Worm (Caenorhabditis elegans): ENCODE results near the gene C08G9.1.
"Not testable (repeated sequence)": the region's sequence is repeated elsewhere in the genome, so short reads cannot be mapped to it uniquely, and the experiment has no call there.

The C08G9.1 gene

DNA sequence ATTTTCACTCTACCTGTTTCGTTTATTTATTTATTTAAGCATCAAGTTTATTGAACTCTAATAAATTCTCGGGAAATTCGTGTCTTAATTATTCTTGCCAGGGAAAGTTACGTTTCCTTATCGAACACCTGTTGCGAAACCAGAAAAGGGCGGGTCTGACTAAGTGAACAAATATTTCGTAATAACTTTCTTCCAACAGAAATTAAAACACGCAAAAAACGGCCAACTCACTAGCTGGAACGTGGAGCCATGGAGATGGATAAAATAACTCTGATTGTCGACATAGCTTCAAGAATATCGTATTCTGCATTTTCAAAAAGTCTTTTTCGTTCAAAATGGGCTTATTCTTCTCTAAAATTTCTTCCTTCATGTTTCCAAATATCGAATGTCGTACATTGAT, 24.0 kb upstream of the C08G9.1 start, which contains the start of gene warf-1:
Gene warf-1 (plus strand): TSS at position 209 of the 400 bp plus-strand sequence.
- TF ChIP-seq ref-1 (GFP tag; conservative IDR thresholded peaks at IDR 0.05); flt-1 (GFP tag; IDR thresholded peaks at IDR 0.05); klf-2 (GFP tag; conservative IDR thresholded peaks at IDR 0.05): not testable (repeated sequence)

DNA sequence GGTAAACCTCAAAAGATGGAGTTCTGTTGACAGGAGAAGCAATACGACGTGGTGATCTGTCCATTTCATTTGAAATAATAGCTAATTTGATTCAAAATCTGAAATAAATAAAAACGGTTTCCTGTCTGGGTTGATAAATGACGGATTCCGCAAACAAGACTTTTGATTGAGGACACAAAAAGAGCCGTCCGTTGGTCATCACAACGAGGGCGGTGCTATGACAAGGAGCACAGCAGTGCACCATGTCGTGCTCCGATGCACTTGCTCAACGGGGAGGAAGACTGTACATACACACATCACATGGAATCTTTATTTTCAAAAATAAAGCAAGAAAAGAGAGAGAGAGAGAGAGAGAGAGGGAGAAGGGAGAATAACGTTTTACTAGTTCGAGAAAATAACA, 16.8 kb upstream of the C08G9.1 start, which contains the start of gene nep-16:
Gene nep-16 (minus strand): TSS at position 101 of the 400 bp plus-strand sequence.
- no peak for TF ChIP-seq ref-1 (GFP tag; conservative IDR thresholded peaks at IDR 0.05)
- no peak for TF ChIP-seq T22C8.4 (GFP tag; IDR thresholded peaks at IDR 0.05)
- no peak for TF ChIP-seq flt-1 (GFP tag; IDR thresholded peaks at IDR 0.05)

DNA sequence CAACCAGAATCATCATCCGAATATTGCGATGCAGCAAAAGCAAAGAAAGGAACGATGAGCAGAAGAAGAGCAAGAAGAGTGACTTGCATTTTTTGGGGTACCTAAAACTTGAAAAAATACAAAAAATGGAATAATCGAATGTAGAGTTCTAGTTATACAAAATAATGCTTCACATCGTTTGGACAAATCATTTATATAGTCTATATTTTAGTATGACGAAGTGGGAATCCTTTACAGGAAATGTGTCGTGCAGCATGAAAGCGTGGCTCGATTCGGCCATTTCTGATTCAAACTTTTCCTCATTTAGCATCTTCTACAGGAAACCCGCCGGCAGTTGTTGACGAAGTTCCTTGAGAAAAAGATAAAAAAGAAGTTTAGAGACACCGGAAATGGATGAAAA, 15.6 kb upstream of the C08G9.1 start, which contains the start of gene nlp-20:
Gene nlp-20 (minus strand): TSS at position 101 of the 400 bp plus-strand sequence.
- no peak for TF ChIP-seq ztf-23 (GFP tag; IDR thresholded peaks at IDR 0.05)
- TF ChIP-seq ztf-29 (GFP tag; IDR thresholded peaks at IDR 0.05), result no peak
- no peak for TF ChIP-seq tab-1 (GFP tag; IDR thresholded peaks at IDR 0.05)
- no peak for TF ChIP-seq med-1 (GFP tag; optimal IDR thresholded peaks at IDR 0.05; ENCODE audit: insufficient read depth)
- no peak for TF ChIP-seq ref-1 (GFP tag; conservative IDR thresholded peaks at IDR 0.05)
- no peak for TF ChIP-seq flt-1 (GFP tag; IDR thresholded peaks at IDR 0.05)
- TF ChIP-seq klf-2 (GFP tag; conservative IDR thresholded peaks at IDR 0.05), result no peak
- TF ChIP-seq T22C8.4 (GFP tag; IDR thresholded peaks at IDR 0.05), result no peak

DNA sequence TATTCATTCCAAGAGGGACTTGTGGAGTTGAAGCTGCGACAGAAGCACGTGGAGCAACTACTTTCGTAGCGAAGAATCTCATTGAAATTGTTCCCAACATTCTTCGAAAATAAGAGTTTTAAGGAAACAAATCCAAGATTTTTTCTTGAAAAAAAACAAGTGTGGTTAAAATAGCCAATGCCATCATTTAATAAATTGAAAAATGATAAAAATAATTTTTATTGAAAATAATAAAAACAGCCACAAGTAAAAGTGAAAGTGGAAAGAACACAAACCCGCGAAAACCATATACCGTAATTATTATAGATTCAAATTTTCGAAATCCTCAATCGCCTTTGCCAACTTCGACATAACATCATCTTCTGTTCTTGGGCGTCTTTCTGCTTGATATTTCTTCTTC, 12.4 kb upstream of the C08G9.1 start, which contains the start of gene hmg-5:
Gene hmg-5 (minus strand): TSS at position 101 of the 400 bp plus-strand sequence.
- TF ChIP-seq ztf-23 (GFP tag; IDR thresholded peaks at IDR 0.05), result no peak
- TF ChIP-seq med-1 (GFP tag; optimal IDR thresholded peaks at IDR 0.05; ENCODE audit: insufficient read depth), result no peak
- no peak for TF ChIP-seq ztf-29 (GFP tag; IDR thresholded peaks at IDR 0.05)
- no peak for TF ChIP-seq cog-1 (tag; optimal IDR thresholded peaks at IDR 0.05)
- TF ChIP-seq ref-1 (GFP tag; conservative IDR thresholded peaks at IDR 0.05), result no peak
- TF ChIP-seq klf-2 (GFP tag; conservative IDR thresholded peaks at IDR 0.05), result no peak
- no peak for TF ChIP-seq T22C8.4 (GFP tag; IDR thresholded peaks at IDR 0.05)
- no peak for TF ChIP-seq flt-1 (GFP tag; IDR thresholded peaks at IDR 0.05)
- TF ChIP-seq tab-1 (GFP tag; IDR thresholded peaks at IDR 0.05), result no peak

DNA sequence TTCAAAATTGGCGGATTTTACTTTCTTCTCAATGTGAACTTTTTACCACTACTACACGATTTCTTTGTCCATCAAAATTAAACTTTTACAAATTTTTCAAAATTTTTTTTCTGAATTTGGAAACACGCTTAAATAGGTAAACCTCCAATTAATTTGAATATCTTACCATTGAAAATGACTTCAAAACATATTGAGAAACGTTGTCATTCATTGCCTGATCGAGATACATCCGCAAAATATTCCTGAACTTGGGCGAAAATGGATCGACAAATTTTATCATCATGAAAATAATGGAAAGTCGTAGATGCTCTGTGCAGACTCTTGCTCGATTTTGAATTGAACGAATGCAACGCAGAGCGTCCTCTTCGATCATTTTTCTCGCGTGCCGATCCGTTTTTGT, 11.7 kb upstream of the C08G9.1 start:
- no peak for TF ChIP-seq klf-2 (GFP tag; conservative IDR thresholded peaks at IDR 0.05)
- TF ChIP-seq T22C8.4 (GFP tag; IDR thresholded peaks at IDR 0.05), result no peak
- TF ChIP-seq tab-1 (GFP tag; IDR thresholded peaks at IDR 0.05), result no peak
- TF ChIP-seq ztf-23 (GFP tag; IDR thresholded peaks at IDR 0.05), result no peak
- no peak for TF ChIP-seq flt-1 (GFP tag; IDR thresholded peaks at IDR 0.05)
- TF ChIP-seq med-1 (GFP tag; optimal IDR thresholded peaks at IDR 0.05; ENCODE audit: insufficient read depth), result no peak
- no peak for TF ChIP-seq cog-1 (tag; optimal IDR thresholded peaks at IDR 0.05)
- TF ChIP-seq ztf-29 (GFP tag; IDR thresholded peaks at IDR 0.05), result no peak
- TF ChIP-seq ref-1 (GFP tag; conservative IDR thresholded peaks at IDR 0.05), result no peak

DNA sequence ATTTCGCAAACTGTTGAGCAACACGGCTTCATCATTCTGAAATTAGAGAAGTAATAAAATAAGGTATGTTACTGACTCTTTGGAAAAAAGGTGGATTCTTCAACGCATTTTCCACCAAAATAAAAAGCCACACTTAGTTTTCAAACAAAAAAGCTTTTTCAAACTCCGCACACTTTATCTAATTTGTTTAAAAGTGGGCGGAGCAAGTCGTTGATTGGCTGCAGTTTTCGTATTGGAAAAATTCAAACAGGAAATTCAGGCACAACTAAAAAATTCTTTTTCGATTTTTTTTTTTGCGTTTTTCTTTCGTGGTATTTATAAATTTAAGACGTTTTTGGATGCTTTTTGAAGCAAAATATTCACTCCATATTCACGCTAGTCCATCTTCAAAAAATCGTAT, 8.1 kb upstream of the C08G9.1 start:
- no peak for TF ChIP-seq ztf-29 (GFP tag; IDR thresholded peaks at IDR 0.05)

DNA sequence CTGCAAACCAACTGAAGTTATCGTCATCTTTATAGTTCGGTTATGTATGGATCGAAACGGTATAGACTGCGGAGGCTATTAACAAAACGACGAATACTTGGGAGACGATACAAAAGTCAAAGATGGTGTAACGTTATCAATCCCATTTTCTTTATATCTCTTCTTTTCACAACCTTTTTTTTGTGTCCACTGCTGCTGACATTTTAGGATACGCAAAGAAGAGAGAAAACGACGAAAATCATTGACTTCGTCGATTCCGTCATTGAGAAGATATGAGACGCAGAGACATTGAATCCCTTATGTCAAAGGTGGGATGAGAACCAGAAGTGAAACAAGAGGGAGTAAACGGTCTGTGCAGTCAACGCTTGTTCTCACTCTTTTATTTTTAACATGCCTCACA, 7.4 kb upstream of the C08G9.1 start, which contains the start of gene cima-1:
Gene cima-1 (plus strand): TSS at position 340 of the 400 bp plus-strand sequence.
- TF ChIP-seq cog-1 (tag; optimal IDR thresholded peaks at IDR 0.05) (no peak), T22C8.4 (GFP tag; IDR thresholded peaks at IDR 0.05) (no peak), ztf-23 (GFP tag; IDR thresholded peaks at IDR 0.05) (no peak), ztf-29 (GFP tag; IDR thresholded peaks at IDR 0.05) (no peak), flt-1 (GFP tag; IDR thresholded peaks at IDR 0.05) (no peak), ref-1 (GFP tag; conservative IDR thresholded peaks at IDR 0.05) (no peak), klf-2 (GFP tag; conservative IDR thresholded peaks at IDR 0.05) (no peak), med-1 (GFP tag; optimal IDR thresholded peaks at IDR 0.05; ENCODE audit: insufficient read depth) (no peak), tab-1 (GFP tag; IDR thresholded peaks at IDR 0.05) (no peak)

DNA sequence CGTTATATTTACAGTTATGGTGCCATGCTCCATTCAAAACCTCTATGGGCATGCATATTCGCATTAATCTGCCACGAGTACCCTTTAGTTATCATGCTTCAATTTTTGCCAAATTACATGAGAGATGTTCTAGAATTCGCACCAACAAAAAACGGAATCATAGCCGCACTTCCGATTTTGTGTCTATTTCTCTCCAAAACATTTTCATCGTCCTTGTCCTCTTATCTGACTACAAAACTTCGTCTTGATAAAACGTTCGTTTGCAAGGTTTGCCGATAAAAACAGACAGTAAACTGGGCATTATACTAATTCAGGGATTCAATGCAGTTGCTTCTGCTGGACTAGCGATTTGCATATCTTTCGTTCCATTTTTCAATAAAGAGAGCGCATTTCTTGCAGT, 5.4 kb upstream of the C08G9.1 start:
- TF ChIP-seq flt-1 (GFP tag; IDR thresholded peaks at IDR 0.05) (no peak), cog-1 (tag; optimal IDR thresholded peaks at IDR 0.05) (no peak), T22C8.4 (GFP tag; IDR thresholded peaks at IDR 0.05) (no peak)

DNA sequence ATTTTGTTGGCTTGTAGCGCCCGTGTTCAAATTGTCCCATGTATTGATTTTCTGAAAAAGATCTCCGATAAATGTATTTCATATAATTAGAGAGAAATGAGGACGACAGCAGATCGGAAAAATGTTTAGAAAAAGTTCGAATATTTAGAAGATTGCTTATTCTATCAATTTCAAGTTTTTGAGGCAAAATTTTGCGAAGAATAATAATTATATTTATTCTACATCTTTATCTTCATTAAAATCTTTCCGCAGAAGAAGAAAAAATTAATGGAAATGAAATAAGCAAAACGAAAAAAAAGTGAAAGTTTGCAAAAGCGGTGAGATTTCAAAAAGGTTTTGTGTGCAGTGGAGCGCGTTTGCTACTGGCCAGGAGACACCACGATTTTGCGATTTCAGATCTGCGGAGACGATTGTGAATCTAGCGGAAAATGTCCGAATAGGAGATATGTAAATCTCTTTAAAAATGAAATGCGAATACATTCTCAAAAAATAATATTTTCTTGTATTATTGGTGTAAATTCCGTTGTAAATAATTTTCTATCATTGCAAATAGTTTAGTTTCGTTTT, 4.3 kb upstream of the C08G9.1 start, which contains the start of gene nrde-4:
Gene nrde-4 (minus strand): TSS at position 51 of the 567 bp plus-strand sequence.
- no peak for TF ChIP-seq med-1 (GFP tag; optimal IDR thresholded peaks at IDR 0.05; ENCODE audit: insufficient read depth)
- TF ChIP-seq ztf-23 (GFP tag; IDR thresholded peaks at IDR 0.05), result peak; percentile 85
- no peak for TF ChIP-seq T22C8.4 (GFP tag; IDR thresholded peaks at IDR 0.05)
- TF ChIP-seq cog-1 (tag; optimal IDR thresholded peaks at IDR 0.05), result peak; percentile 41
- TF ChIP-seq ref-1 (GFP tag; conservative IDR thresholded peaks at IDR 0.05), result no peak
- TF ChIP-seq flt-1 (GFP tag; IDR thresholded peaks at IDR 0.05), result peak; percentile 70; the same call in 1 of the 2 replicates
- no peak for TF ChIP-seq klf-2 (GFP tag; conservative IDR thresholded peaks at IDR 0.05)
- 0 out of 2 replicates have a peak, but pooled peaks have one; percentile 12 for TF ChIP-seq ztf-29 (GFP tag; IDR thresholded peaks at IDR 0.05)
- no peak for TF ChIP-seq tab-1 (GFP tag; IDR thresholded peaks at IDR 0.05)

DNA sequence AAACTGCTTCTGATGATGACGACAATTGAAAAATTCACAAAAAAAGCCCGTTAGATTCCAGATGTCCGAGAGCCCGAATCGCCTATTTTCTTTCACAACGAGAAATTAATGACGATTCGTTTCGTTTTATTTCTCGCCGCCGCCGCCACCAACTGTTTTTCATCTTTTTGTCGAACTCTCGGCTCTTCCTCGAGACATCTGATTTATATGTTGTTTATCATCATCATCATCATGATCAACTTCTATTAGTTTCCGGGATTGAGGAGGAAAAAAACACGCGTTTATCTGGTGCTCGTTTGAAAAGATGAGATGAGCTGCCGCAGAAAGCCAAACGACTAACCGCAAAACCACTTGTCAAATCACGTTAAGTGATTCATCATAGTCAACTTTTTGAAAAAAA, 918 bp downstream of the C08G9.1 start:
- TF ChIP-seq flt-1 (GFP tag; IDR thresholded peaks at IDR 0.05), result no peak
- TF ChIP-seq klf-2 (GFP tag; conservative IDR thresholded peaks at IDR 0.05), result no peak
- TF ChIP-seq ztf-29 (GFP tag; IDR thresholded peaks at IDR 0.05), result no peak
- no peak for TF ChIP-seq cog-1 (tag; optimal IDR thresholded peaks at IDR 0.05)
- TF ChIP-seq med-1 (GFP tag; optimal IDR thresholded peaks at IDR 0.05; ENCODE audit: insufficient read depth), result no peak
- TF ChIP-seq ztf-23 (GFP tag; IDR thresholded peaks at IDR 0.05), result no peak
- TF ChIP-seq ref-1 (GFP tag; conservative IDR thresholded peaks at IDR 0.05), result no peak
- TF ChIP-seq T22C8.4 (GFP tag; IDR thresholded peaks at IDR 0.05), result no peak
- no peak for TF ChIP-seq tab-1 (GFP tag; IDR thresholded peaks at IDR 0.05)
